Worm (Caenorhabditis elegans) whole organism, young adult: ENCODE results near the gene B0034.1.
A peak's percentile ranks its signal among the peaks of the same experiment; 100 is the strongest.

Source experiments
- B0035.1 ChIP-seq: sonication (generic microtip); optimal IDR thresholded peaks from 2 replicates; lab custom pipeline; 2016; ENCODE audit warnings: missing genetic modification characterization, mild to moderate bottlenecking, missing compliant biosample characterization, missing genotype, missing genetic modification reagents
- B0261.1 ChIP-seq: sonication (generic microtip); optimal IDR thresholded peaks from 2 replicates; lab custom pipeline; 2016; ENCODE audit warnings: mild to moderate bottlenecking, missing genetic modification characterization, moderate library complexity, missing compliant biosample characterization
- B0336.3 ChIP-seq: fragments of 200-800 bp; sonication (Bioruptor generic); IDR thresholded peaks from 2 replicates; pipeline ENCODE4 v1.3.6; 2022; ENCODE audit warnings: missing genetic modification characterization, missing compliant biosample characterization
- C06A6.2 ChIP-seq: fragments of 200-800 bp; sonication (Bioruptor generic); conservative IDR thresholded peaks from 2 replicates; pipeline ENCODE4 v1.3.6; 2022; ENCODE audit warnings: missing genetic modification characterization, missing compliant biosample characterization
- C17E4.6 ChIP-seq: fragments of 200-800 bp; sonication (Bioruptor generic); IDR thresholded peaks from 2 replicates; pipeline ENCODE4 v1.3.6; 2022; ENCODE audit warnings: missing genetic modification reagents, missing genetic modification characterization, missing compliant biosample characterization
- F22D6.2 ChIP-seq: sonication (generic microtip); optimal IDR thresholded peaks from 2 replicates; lab custom pipeline; 2016; ENCODE audit warnings: mild to moderate bottlenecking, missing genetic modification characterization, missing compliant biosample characterization
- F23B12.7 ChIP-seq: sonication (generic microtip); optimal IDR thresholded peaks from 2 replicates; lab custom pipeline; 2017; ENCODE audit warnings: missing genetic modification characterization, mild to moderate bottlenecking, missing compliant biosample characterization, antibody characterized with exemption, moderate library complexity; ENCODE audit not compliant: insufficient read depth
- F33H1.4 ChIP-seq: fragments of 200-800 bp; sonication (Bioruptor generic); IDR thresholded peaks from 2 replicates; pipeline ENCODE4 v1.3.6; 2022; ENCODE audit warnings: missing genetic modification reagents, missing genetic modification characterization, missing compliant biosample characterization
- F55B11.4 ChIP-seq: sonication (generic microtip); optimal IDR thresholded peaks from 2 replicates; lab custom pipeline; 2016; ENCODE audit warnings: missing compliant biosample characterization, missing genetic modification characterization, borderline replicate concordance; ENCODE audit not compliant: insufficient read depth
- Y53G8AR.9 ChIP-seq: fragments of 200-800 bp; sonication (Bioruptor generic); conservative IDR thresholded peaks from 2 replicates; pipeline ENCODE4 v1.3.6; 2022; ENCODE audit warnings: missing genetic modification reagents, missing genetic modification characterization, missing compliant biosample characterization
- ZK185.1 ChIP-seq: sonication (generic microtip); optimal IDR thresholded peaks from 2 replicates; lab custom pipeline; 2016; ENCODE audit warnings: mild to moderate bottlenecking, missing genetic modification characterization, missing compliant biosample characterization; ENCODE audit not compliant: poor library complexity, severe bottlenecking
- akir-1 ChIP-seq: fragments of 200-800 bp; sonication (Bioruptor generic); optimal IDR thresholded peaks from 2 replicates; lab custom pipeline; 2018; ENCODE audit warnings: mild to moderate bottlenecking, missing genetic modification characterization, moderate library complexity, missing compliant biosample characterization
- athp-1 ChIP-seq: sonication (generic microtip); optimal IDR thresholded peaks from 2 replicates; lab custom pipeline; 2017; ENCODE audit warnings: mild to moderate bottlenecking, missing genetic modification characterization, missing compliant biosample characterization
- attf-5 ChIP-seq: fragments of 200-800 bp; sonication (Bioruptor generic); optimal IDR thresholded peaks from 2 replicates; lab custom pipeline; 2018; ENCODE audit warnings: mild to moderate bottlenecking, missing genetic modification characterization, missing compliant biosample characterization
- cebp-1 ChIP-seq, 2 experiments: fragments of 200-800 bp in 1 of 2; sonication (Bioruptor generic) in 1 of 2; sonication (generic microtip) in 1 of 2; IDR thresholded peaks in 1 of 2; optimal IDR thresholded peaks in 1 of 2; 2 replicates each; pipeline versions ENCODE4 v1.3.6 to Lab custom; 2017 to 2022; ENCODE audit warnings: missing compliant biosample characterization in 2 of 2, missing genetic modification characterization in 2 of 2, mild to moderate bottlenecking in 1 of 2, missing genetic modification reagents in 1 of 2, moderate library complexity in 1 of 2
- ceh-40 ChIP-seq: fragments of 200-800 bp; sonication (Bioruptor generic); IDR thresholded peaks from 2 replicates; pipeline ENCODE4 v1.3.6; 2022; ENCODE audit warnings: missing genetic modification characterization, missing compliant biosample characterization
- ceh-58 ChIP-seq: fragments of 200-800 bp; sonication (Bioruptor generic); IDR thresholded peaks from 2 replicates; pipeline ENCODE4 v1.3.6; 2022; ENCODE audit warnings: missing genetic modification characterization, missing compliant biosample characterization
- ceh-91 ChIP-seq: fragments of 200-800 bp; sonication (Bioruptor generic); IDR thresholded peaks from 2 replicates; pipeline ENCODE4 v1.3.6; 2022; ENCODE audit warnings: missing genetic modification reagents, missing genetic modification characterization, missing compliant biosample characterization
- chd-7 ChIP-seq: sonication (generic microtip); optimal IDR thresholded peaks from 2 replicates; lab custom pipeline; 2016; ENCODE audit warnings: mild to moderate bottlenecking, missing genetic modification characterization, moderate library complexity, missing compliant biosample characterization
- die-1 ChIP-seq: sonication (generic microtip); optimal IDR thresholded peaks from 2 replicates; lab custom pipeline; 2016; ENCODE audit warnings: missing genotype, mild to moderate bottlenecking, missing genetic modification characterization, missing compliant biosample characterization
- dox-1 ChIP-seq: fragments of 200-800 bp; sonication (Bioruptor generic); IDR thresholded peaks from 2 replicates; pipeline ENCODE4 v1.3.6; 2022; ENCODE audit warnings: missing genetic modification reagents, missing genetic modification characterization, missing compliant biosample characterization
- egl-18 ChIP-seq: fragments of 200-800 bp; sonication (Bioruptor generic); IDR thresholded peaks from 2 replicates; pipeline ENCODE4 v1.3.6; 2022; ENCODE audit warnings: missing genetic modification reagents, missing genetic modification characterization, missing compliant biosample characterization
- egl-44 ChIP-seq: fragments of 200-800 bp; sonication (Bioruptor generic); IDR thresholded peaks from 2 replicates; pipeline ENCODE4 v1.3.6; 2022; ENCODE audit warnings: missing genetic modification reagents, missing genetic modification characterization, missing compliant biosample characterization
- ets-4 ChIP-seq: fragments of 200-800 bp; sonication (Bioruptor generic); optimal IDR thresholded peaks from 2 replicates; lab custom pipeline; 2018; ENCODE audit warnings: mild to moderate bottlenecking, missing genetic modification characterization, missing compliant biosample characterization
- hlh-26 ChIP-seq: fragments of 200-800 bp; sonication (Bioruptor generic); conservative IDR thresholded peaks from 2 replicates; pipeline ENCODE4 v1.3.6; 2022; ENCODE audit warnings: missing genetic modification reagents, missing genetic modification characterization, missing compliant biosample characterization
- hmg-1.2 ChIP-seq: fragments of 200-800 bp; sonication (Bioruptor generic); IDR thresholded peaks from 2 replicates; pipeline ENCODE4 v1.3.6; 2022; ENCODE audit warnings: missing genetic modification reagents, missing genetic modification characterization, missing compliant biosample characterization
- let-607 ChIP-seq, 2 experiments: fragments of 200-800 bp in 1 of 2; sonication (Bioruptor generic) in 1 of 2; sonication (generic microtip) in 1 of 2; optimal IDR thresholded peaks; 2 replicates each; lab custom pipeline; 2016 to 2018; ENCODE audit warnings: mild to moderate bottlenecking in 2 of 2, missing compliant biosample characterization in 2 of 2, missing genetic modification characterization in 2 of 2, moderate library complexity in 2 of 2, missing genotype in 1 of 2
- lin-26 ChIP-seq: fragments of 200-800 bp; sonication (Bioruptor generic); IDR thresholded peaks from 2 replicates; pipeline ENCODE4 v1.3.6; 2022; ENCODE audit warnings: missing genetic modification reagents, missing genetic modification characterization, missing compliant biosample characterization
- lin-40 ChIP-seq: sonication (generic microtip); optimal IDR thresholded peaks from 2 replicates; lab custom pipeline; 2016; ENCODE audit warnings: missing genetic modification characterization, mild to moderate bottlenecking, missing compliant biosample characterization, missing genotype, missing genetic modification reagents
- lin-54 ChIP-seq: fragments of 200-800 bp; sonication (Bioruptor generic); optimal IDR thresholded peaks from 2 replicates; lab custom pipeline; 2018; ENCODE audit warnings: mild to moderate bottlenecking, missing genetic modification characterization, missing compliant biosample characterization
- madf-6 ChIP-seq: fragments of 200-800 bp; sonication (Bioruptor generic); IDR thresholded peaks from 2 replicates; pipeline ENCODE4 v1.3.6; 2022; ENCODE audit warnings: missing genetic modification reagents, missing genetic modification characterization, missing compliant biosample characterization
- nhr-179 ChIP-seq: sonication (generic microtip); optimal IDR thresholded peaks from 2 replicates; lab custom pipeline; 2016; ENCODE audit warnings: mild to moderate bottlenecking, missing genetic modification characterization, missing compliant biosample characterization
- nhr-80 ChIP-seq: sonication (generic microtip); optimal IDR thresholded peaks from 2 replicates; lab custom pipeline; 2016; ENCODE audit warnings: missing genetic modification characterization, missing compliant biosample characterization
- rcor-1 ChIP-seq: fragments of 200-800 bp; sonication (Bioruptor generic); IDR thresholded peaks from 2 replicates; pipeline ENCODE4 v1.3.6; 2022; ENCODE audit warnings: missing genetic modification reagents, missing genetic modification characterization, missing compliant biosample characterization
- snpc-3.4 ChIP-seq: sonication (generic microtip); optimal IDR thresholded peaks from 2 replicates; lab custom pipeline; 2017; ENCODE audit warnings: missing genetic modification characterization, mild to moderate bottlenecking, missing compliant biosample characterization, antibody characterized with exemption, moderate library complexity, missing genotype, missing genetic modification reagents
- snpc-4 ChIP-seq, 5 experiments: fragments of 150-350 bp in 1 of 5; sonication (generic microtip) in 4 of 5; optimal IDR thresholded peaks; 2 replicates each; lab custom pipeline; 2014 to 2018; ENCODE audit warnings: missing genetic modification characterization in 5 of 5, missing biosample characterization in 3 of 5, antibody characterized with exemption in 2 of 5, mild to moderate bottlenecking in 2 of 5, missing compliant biosample characterization in 2 of 5, missing genotype in 2 of 5, moderate library complexity in 2 of 5, missing genetic modification reagents in 1 of 5
- tlf-1 ChIP-seq: fragments of 200-800 bp; sonication (Bioruptor generic); optimal IDR thresholded peaks from 2 replicates; lab custom pipeline; 2018; ENCODE audit warnings: mild to moderate bottlenecking, missing genetic modification characterization, missing compliant biosample characterization
- unc-62 ChIP-seq: fragments of 150-350 bp; optimal IDR thresholded peaks from 2 replicates; lab custom pipeline; 2014; ENCODE audit warnings: missing biosample characterization, missing genetic modification reagents, missing genetic modification characterization

The B0034.1 gene

DNA sequence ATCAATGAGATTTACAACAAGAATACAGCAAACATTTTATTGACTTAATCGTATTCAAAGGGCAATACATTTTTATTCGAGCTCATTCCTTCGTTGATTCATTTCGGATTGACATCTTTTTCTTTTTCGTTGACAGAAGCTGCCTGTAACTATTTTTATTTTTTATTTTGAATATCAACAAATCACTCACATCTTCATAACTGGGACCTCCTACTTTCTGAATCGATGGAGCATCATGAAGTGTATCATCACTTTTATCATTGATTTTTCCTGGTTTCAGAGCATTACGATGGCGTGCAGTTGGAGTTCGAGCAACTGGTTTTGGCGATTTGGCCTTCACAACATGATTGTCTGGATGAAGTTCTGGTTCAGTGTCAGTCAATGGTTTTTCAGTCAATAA, at the start of gene B0034.1:
TSS of gene B0034.1 (plus strand) at position 301 of the 400 bp plus-strand sequence.
- TF ChIP-seq egl-18 (GFP tag; lab: Robert Waterston, UW) (no peak), C06A6.2 (GFP tag; lab: Robert Waterston, UW) (no peak), nhr-179 (tag; lab: Kevin White, UChicago) (no peak), lin-40 (tag; lab: Kevin White, UChicago) (no peak), lin-26 (GFP tag; lab: Robert Waterston, UW) (no peak), ceh-40 (GFP tag; lab: Robert Waterston, UW) (no peak), athp-1 (tag; lab: Kevin White, UChicago) (no peak)

DNA sequence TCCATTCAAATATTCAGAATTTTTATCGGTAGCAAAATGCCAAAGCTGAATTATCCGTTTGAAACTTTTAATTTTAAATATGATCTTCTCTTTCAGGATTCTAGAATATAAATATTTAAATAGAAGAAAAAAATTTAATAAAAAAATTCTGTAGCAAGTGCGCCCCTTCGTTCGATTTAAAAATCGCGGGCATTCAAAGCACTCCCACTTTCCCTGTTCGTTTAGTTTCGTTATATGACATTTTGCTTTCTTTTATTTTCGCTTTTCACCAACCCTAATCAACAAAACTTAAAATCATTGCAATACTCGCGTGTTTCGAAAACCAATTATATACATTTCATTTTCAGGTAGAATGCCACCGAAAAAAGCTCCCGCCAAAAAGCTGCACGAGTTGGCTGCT, 46.5 kb upstream of the B0034.1 start, which contains the start of gene vrk-1:
TSS of gene vrk-1 (plus strand) at position 348 of the 400 bp plus-strand sequence.
- TF ChIP-seq hmg-1.2 (GFP tag; lab: Robert Waterston, UW): no peak
- no peak for TF ChIP-seq F23B12.7 (tag; lab: Kevin White, UChicago)
- peak; percentile 35 for TF ChIP-seq madf-6 (GFP tag; lab: Robert Waterston, UW)

DNA sequence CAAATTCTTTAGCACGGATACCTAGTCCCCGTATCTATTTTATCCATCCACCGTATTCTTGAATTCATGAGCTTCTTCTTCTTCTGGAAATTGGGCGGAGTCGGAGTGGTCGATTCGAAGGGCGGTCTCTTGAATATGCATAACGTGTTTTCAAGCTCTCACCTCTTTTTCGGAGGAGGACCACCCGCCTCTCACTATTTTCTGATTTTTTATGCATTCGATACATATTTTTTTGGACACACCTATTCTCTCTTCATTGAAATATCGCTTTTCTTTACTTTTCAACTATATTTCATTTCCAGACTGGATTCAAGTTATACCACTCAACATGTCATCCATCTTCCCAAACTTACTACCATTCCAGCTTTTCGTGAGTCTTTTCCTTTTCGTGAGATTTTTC, 39.6 kb upstream of the B0034.1 start, which contains the start of gene egl-44:
TSS of gene egl-44 (plus strand) at position 301 of the 400 bp plus-strand sequence.
- TF ChIP-seq F55B11.4 (tag; lab: Kevin White, UChicago): no peak
- TF ChIP-seq F33H1.4 (GFP tag; lab: Robert Waterston, UW): no peak
- no peak for TF ChIP-seq ceh-91 (GFP tag; lab: Robert Waterston, UW)
- TF ChIP-seq hlh-26 (GFP tag; lab: Robert Waterston, UW): no peak
- no peak for TF ChIP-seq die-1
- TF ChIP-seq snpc-4 (GFP tag; optimal IDR thresholded peaks at IDR 0.05; lab: Kevin White, UChicago): no peak
- no peak for TF ChIP-seq snpc-4 (tag; optimal IDR thresholded peaks at IDR 0.05; lab: Kevin White, UChicago)
- TF ChIP-seq B0035.1 (tag; lab: Kevin White, UChicago): no peak
- no peak for TF ChIP-seq lin-54 (GFP tag; lab: Kevin White, UChicago)
- no peak for TF ChIP-seq C17E4.6 (GFP tag; lab: Robert Waterston, UW)
- no peak for TF ChIP-seq B0261.1
- TF ChIP-seq B0336.3 (GFP tag; lab: Robert Waterston, UW): no peak
- no peak for TF ChIP-seq dox-1 (GFP tag; lab: Robert Waterston, UW)
- no peak for TF ChIP-seq ceh-58 (GFP tag; lab: Robert Waterston, UW)
- no peak for TF ChIP-seq F22D6.2 (tag; lab: Kevin White, UChicago)
- no peak for TF ChIP-seq Y53G8AR.9 (GFP tag; lab: Robert Waterston, UW)
- no peak for TF ChIP-seq snpc-3.4 (tag; lab: Kevin White, UChicago)
- no peak for TF ChIP-seq attf-5

DNA sequence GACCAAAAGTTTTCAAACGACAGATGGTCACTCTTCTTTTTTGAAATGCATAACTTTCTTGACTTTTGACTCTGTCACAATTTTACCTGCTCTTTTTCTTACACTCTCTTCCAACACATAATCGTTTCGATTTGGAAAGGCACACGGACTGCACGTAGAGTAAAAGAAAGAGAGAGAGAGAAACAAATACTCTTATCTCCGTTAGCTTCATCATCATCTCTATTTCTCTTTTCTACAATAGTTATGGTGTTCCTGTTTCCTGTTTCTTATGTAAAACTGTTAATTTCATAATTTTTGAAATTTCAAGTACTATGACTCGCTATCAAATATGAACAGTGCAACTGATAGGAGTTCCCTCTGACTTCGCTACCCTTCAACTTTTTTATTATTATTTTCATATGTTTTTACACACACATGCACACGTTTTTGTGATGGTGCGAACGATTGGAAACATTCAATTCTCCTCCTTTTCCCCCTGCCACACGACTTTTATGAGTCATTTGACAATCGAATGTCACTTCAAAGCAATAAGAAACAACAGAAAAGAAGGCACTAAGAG, 38.0 kb upstream of the B0034.1 start:
- TF ChIP-seq rcor-1 (0 out of 2 replicates have a peak, but pooled peaks have one; percentile 15), ets-4 (GFP tag; lab: Kevin White, UChicago) (peak; percentile 54), egl-44 (GFP tag; lab: Robert Waterston, UW) (no peak), nhr-80 (tag; lab: Kevin White, UChicago) (peak; percentile 98), cebp-1 (GFP tag; IDR thresholded peaks at IDR 0.05; lab: Robert Waterston, UW) (peak; percentile 66; the same call in 1 of the 2 replicates), cebp-1 (tag; optimal IDR thresholded peaks at IDR 0.05; lab: Kevin White, UChicago) (peak; percentile 71), unc-62 (peak; percentile 66), tlf-1 (GFP tag; lab: Kevin White, UChicago) (no peak), akir-1 (GFP tag; lab: Kevin White, UChicago) (no peak), let-607 (tag; optimal IDR thresholded peaks at IDR 0.05; lab: Kevin White, UChicago) (peak; percentile 71 to 72), F23B12.7 (tag; lab: Kevin White, UChicago) (peak; percentile 27), dox-1 (GFP tag; lab: Robert Waterston, UW) (peak; percentile 63; the same call in 1 of the 2 replicates), attf-5 (peak; percentile 49), ZK185.1 (tag; lab: Kevin White, UChicago) (peak; percentile 1), chd-7 (tag; lab: Kevin White, UChicago) (no peak), hmg-1.2 (GFP tag; lab: Robert Waterston, UW) (0 out of 2 replicates have a peak, but pooled peaks have one; percentile 6), snpc-3.4 (tag; lab: Kevin White, UChicago) (no peak), snpc-4 (GFP tag; optimal IDR thresholded peaks at IDR 0.05; lab: Kevin White, UChicago) (no peak), snpc-4 (tag; optimal IDR thresholded peaks at IDR 0.05; lab: Kevin White, UChicago) (peak in 1 of 4 experiments; percentile 0)
